Worm (Caenorhabditis elegans) whole organism, young adult: ENCODE measurements around the gene best-7.

Experiments used
- dpl-1 ChIP-seq: fragments of 150-350 bp; optimal IDR thresholded peaks from 2 replicates; lab custom pipeline; 2014; ENCODE audit warnings: missing biosample characterization, missing genetic modification reagents, missing genetic modification characterization
- unc-130 ChIP-seq: sonication (generic microtip); optimal IDR thresholded peaks from 2 replicates; lab custom pipeline; 2016; ENCODE audit warnings: missing genetic modification reagents, missing genetic modification characterization, missing compliant biosample characterization

ce11 chrIV:11211547-11211946 is 18.6 kb downstream of the best-7 start:
- TF ChIP-seq dpl-1 (GFP tag; lab: Kevin White, UChicago) = no peak
- TF ChIP-seq unc-130 (GFP tag; lab: Kevin White, UChicago) = no peak
